Fruit fly (Drosophila melanogaster) whole organism, embryonic: ENCODE data around the gene VGlut.

Experiments
- Ada2b ChIP-seq: fragments of 200-800 bp; sonication (Bioruptor generic); IDR thresholded peaks from 2 replicates; pipeline ENCODE4 v1.3.6; 2022; ENCODE audit warnings: missing biosample characterization, missing genetic modification characterization
- Adf1 ChIP-seq: fragments of 200-800 bp; sonication (Bioruptor generic); IDR thresholded peaks from 2 replicates; pipeline ENCODE4 v1.3.6; 2022; ENCODE audit warnings: missing biosample characterization, missing genetic modification characterization
- Aef1 ChIP-seq: fragments of 200-800 bp; sonication (Bioruptor generic); IDR thresholded peaks from 3 replicates; pipeline ENCODE4 v1.3.6; 2022; ENCODE audit warnings: missing biosample characterization, missing genetic modification characterization
- Awh ChIP-seq: fragments of 200-800 bp; sonication (Bioruptor generic); IDR thresholded peaks from 2 replicates; pipeline ENCODE4, ENCODE4 v1.3.6; 2022; ENCODE audit warnings: missing biosample characterization, missing genetic modification characterization
- CG10462 ChIP-seq: fragments of 200-800 bp; sonication (Bioruptor generic); optimal IDR thresholded peaks from 2 replicates; lab custom pipeline; 2016; ENCODE audit warnings: missing biosample characterization, missing genetic modification characterization
- CG11504 ChIP-seq: fragments of 200-800 bp; sonication (Bioruptor generic); optimal IDR thresholded peaks from 3 replicates; lab custom pipeline; 2019; ENCODE audit warnings: missing biosample characterization, mild to moderate bottlenecking, missing genetic modification characterization, moderate library complexity
- CG12744 ChIP-seq: fragments of 200-800 bp; sonication (Bioruptor generic); optimal IDR thresholded peaks from 2 replicates; lab custom pipeline; 2016; ENCODE audit warnings: missing biosample characterization, missing genetic modification characterization
- CG12942 ChIP-seq: fragments of 200-800 bp; sonication (Bioruptor generic); optimal IDR thresholded peaks from 3 replicates; lab custom pipeline; 2016; ENCODE audit warnings: missing biosample characterization, missing genetic modification characterization
- CG15269 ChIP-seq: fragments of 200-800 bp; sonication (Bioruptor generic); optimal IDR thresholded peaks from 2 replicates; lab custom pipeline; 2018; ENCODE audit warnings: missing biosample characterization, mild to moderate bottlenecking, missing genetic modification characterization, moderate library complexity
- CG1529 ChIP-seq: fragments of 200-800 bp; sonication (Bioruptor generic); optimal IDR thresholded peaks from 3 replicates; lab custom pipeline; 2018; ENCODE audit warnings: missing biosample characterization, missing genetic modification characterization
- CG2199 ChIP-seq: fragments of 200-800 bp; sonication (Bioruptor generic); IDR thresholded peaks from 3 replicates; pipeline ENCODE4 v1.3.6; 2022; ENCODE audit warnings: missing biosample characterization, missing genetic modification characterization
- CG4707 ChIP-seq: fragments of 200-800 bp; sonication (Bioruptor generic); optimal IDR thresholded peaks from 2 replicates; lab custom pipeline; 2018; ENCODE audit warnings: missing biosample characterization, mild to moderate bottlenecking, missing genetic modification characterization, moderate library complexity
- CG4854 ChIP-seq: fragments of 200-800 bp; sonication (Bioruptor generic); optimal IDR thresholded peaks from 2 replicates; lab custom pipeline; 2016; ENCODE audit warnings: missing biosample characterization, missing genetic modification characterization, inconsistent platforms
- CG6175 ChIP-seq: fragments of 200-800 bp; sonication (Bioruptor generic); IDR thresholded peaks from 3 replicates; pipeline ENCODE4 v1.3.6; 2022; ENCODE audit warnings: missing biosample characterization, missing genetic modification characterization
- CG7271 ChIP-seq: fragments of 200-800 bp; sonication (Bioruptor generic); optimal IDR thresholded peaks from 2 replicates; lab custom pipeline; 2018; ENCODE audit warnings: missing biosample characterization, mild to moderate bottlenecking, missing genetic modification characterization, moderate library complexity
- CG8478 ChIP-seq: fragments of >200 bp; optimal IDR thresholded peaks from 2 replicates; lab custom pipeline; 2018
- CkIIα-i1 ChIP-seq: fragments of 200-800 bp; sonication (Bioruptor generic); IDR thresholded peaks from 2 replicates; pipeline ENCODE4 v1.3.6; 2022; ENCODE audit warnings: missing biosample characterization, missing genetic modification characterization
- Deaf1 ChIP-seq: fragments of 200-800 bp; optimal IDR thresholded peaks from 3 replicates; lab custom pipeline; 2019; ENCODE audit warnings: missing biosample characterization, mild to moderate bottlenecking, missing genetic modification characterization, moderate library complexity
- Dip3 ChIP-seq: fragments of 200-800 bp; sonication (Bioruptor generic); optimal IDR thresholded peaks from 3 replicates; lab custom pipeline; 2016; ENCODE audit warnings: missing biosample characterization, missing genetic modification characterization
- E2f1 ChIP-seq: fragments of 200-800 bp; sonication (Bioruptor generic); IDR thresholded peaks from 2 replicates; pipeline ENCODE4 v1.3.6; 2022; ENCODE audit warnings: missing biosample characterization, missing genetic modification characterization
- Ets97D ChIP-seq: fragments of 200-800 bp; sonication (Bioruptor generic); optimal IDR thresholded peaks from 3 replicates; lab custom pipeline; 2016; ENCODE audit warnings: missing biosample characterization, missing genetic modification characterization
- Gsc ChIP-seq: fragments of 200-800 bp; sonication (Bioruptor generic); IDR thresholded peaks from 2 replicates; pipeline ENCODE4 v1.3.6; 2022; ENCODE audit warnings: missing biosample characterization, missing genetic modification characterization
- Lhr ChIP-seq: fragments of 200-800 bp; sonication (Bioruptor generic); optimal IDR thresholded peaks from 3 replicates; lab custom pipeline; 2017; ENCODE audit warnings: mild to moderate bottlenecking, missing biosample characterization, missing genetic modification reagents, missing genetic modification characterization
- Med ChIP-seq: fragments of 200-800 bp; sonication (Bioruptor generic); peaks from one replicate; lab custom pipeline; 2016; ENCODE audit warnings: missing biosample characterization, missing genetic modification characterization, mild to moderate bottlenecking, inconsistent platforms, moderate library complexity
- Mrtf ChIP-seq: fragments of 200-800 bp; sonication (Bioruptor generic); IDR thresholded peaks from 3 replicates; pipeline ENCODE4 v1.3.6; 2022; ENCODE audit warnings: missing biosample characterization, missing genetic modification characterization
- Myb ChIP-seq: fragments of 200-800 bp; sonication (Bioruptor generic); optimal IDR thresholded peaks from 2 replicates; lab custom pipeline; 2016; ENCODE audit warnings: missing biosample characterization, missing genetic modification characterization
- Nf-YB ChIP-seq: fragments of 200-800 bp; sonication (Bioruptor generic); optimal IDR thresholded peaks from 3 replicates; lab custom pipeline; 2019; ENCODE audit warnings: missing biosample characterization, mild to moderate bottlenecking, missing genetic modification characterization, moderate library complexity
- Tbp ChIP-seq: fragments of >200 bp; optimal IDR thresholded peaks from 2 replicates; lab custom pipeline; 2018; ENCODE audit warnings: missing biosample characterization, missing genetic modification characterization
- Trl ChIP-seq, 3 experiments: fragments of >200 bp in 2 of 3; fragments of 200-800 bp in 1 of 3; sonication (Bioruptor generic) in 1 of 3; optimal IDR thresholded peaks; 2 replicates in 1 of 3; 3 replicates in 2 of 3; lab custom pipeline; 2016 to 2017; ENCODE audit warnings: missing biosample characterization in 1 of 3, missing genetic modification characterization in 1 of 3
- Xbp1 ChIP-seq: fragments of 200-800 bp; sonication (Bioruptor generic); optimal IDR thresholded peaks from 3 replicates; lab custom pipeline; 2016; ENCODE audit warnings: missing biosample characterization, mild to moderate bottlenecking, missing genetic modification characterization
- abd-A ChIP-seq: fragments of 200-800 bp; sonication (Bioruptor generic); optimal IDR thresholded peaks from 3 replicates; lab custom pipeline; 2019; ENCODE audit warnings: missing biosample characterization, mild to moderate bottlenecking, missing genetic modification characterization, moderate library complexity
- ase ChIP-seq: fragments of 200-800 bp; sonication (Bioruptor generic); IDR thresholded peaks from 3 replicates; pipeline ENCODE4 v1.3.6; 2022; ENCODE audit warnings: missing biosample characterization, missing genetic modification characterization
- bab2 ChIP-seq: fragments of 200-800 bp; sonication (Bioruptor generic); optimal IDR thresholded peaks from 2 replicates; lab custom pipeline; 2016; ENCODE audit warnings: missing biosample characterization, missing genetic modification characterization
- cad ChIP-seq: fragments of >200 bp; optimal IDR thresholded peaks from 2 replicates; lab custom pipeline; 2017; ENCODE audit warnings: missing biosample characterization, missing genetic modification characterization
- cg ChIP-seq: fragments of 200-800 bp; sonication (Bioruptor generic); optimal IDR thresholded peaks from 3 replicates; lab custom pipeline; 2019; ENCODE audit warnings: missing biosample characterization, mild to moderate bottlenecking, missing genetic modification characterization, moderate library complexity
- chinmo ChIP-seq: fragments of 200-800 bp; sonication (Bioruptor generic); IDR thresholded peaks from 4 replicates; pipeline ENCODE4 v1.3.6; 2022; ENCODE audit warnings: missing biosample characterization, missing genetic modification characterization; ENCODE audit not compliant: partially characterized antibody
- da ChIP-seq: fragments of 200-800 bp; sonication (Bioruptor generic); optimal IDR thresholded peaks from 2 replicates; lab custom pipeline; 2016; ENCODE audit warnings: missing biosample characterization, missing genetic modification characterization
- fu2 ChIP-seq: fragments of 200-800 bp; sonication (Bioruptor generic); optimal IDR thresholded peaks from 2 replicates; lab custom pipeline; 2016; ENCODE audit warnings: missing biosample characterization, missing genetic modification characterization
- nerfin-2 ChIP-seq: fragments of 200-800 bp; sonication (Bioruptor generic); IDR thresholded peaks from 2 replicates; pipeline ENCODE4 v1.3.6; 2022; ENCODE audit warnings: missing biosample characterization, missing genetic modification characterization; ENCODE audit not compliant: partially characterized antibody
- pros ChIP-seq: fragments of 200-800 bp; sonication (Bioruptor generic); optimal IDR thresholded peaks from 3 replicates; lab custom pipeline; 2019; ENCODE audit warnings: missing biosample characterization, mild to moderate bottlenecking, missing genetic modification characterization, moderate library complexity
- sd ChIP-seq: fragments of 200-800 bp; sonication (Bioruptor generic); optimal IDR thresholded peaks from 3 replicates; lab custom pipeline; 2018; ENCODE audit warnings: missing biosample characterization, mild to moderate bottlenecking, missing genetic modification characterization, moderate library complexity
- sens ChIP-seq: fragments of 200-800 bp; sonication (Bioruptor generic); peaks from one replicate; lab custom pipeline; 2016; ENCODE audit warnings: missing biosample characterization, missing genetic modification characterization
- sens-2 ChIP-seq: fragments of 200-800 bp; sonication (Bioruptor generic); IDR thresholded peaks from 2 replicates; pipeline ENCODE4 v1.3.6; 2022; ENCODE audit warnings: missing biosample characterization, missing genetic modification characterization
- sim ChIP-seq: fragments of 200-800 bp; sonication (Bioruptor generic); IDR thresholded peaks from 2 replicates; pipeline ENCODE4 v1.3.6; 2022; ENCODE audit warnings: missing biosample characterization, missing genetic modification characterization
- slbo ChIP-seq: fragments of 200-800 bp; sonication (Bioruptor generic); IDR thresholded peaks from 2 replicates; pipeline ENCODE4 v1.3.6; 2022; ENCODE audit warnings: missing biosample characterization, missing genetic modification characterization
- sob ChIP-seq: fragments of 200-800 bp; sonication (Bioruptor generic); IDR thresholded peaks from 2 replicates; pipeline ENCODE4 v1.3.6; 2022; ENCODE audit warnings: missing biosample characterization, missing genetic modification characterization
- twi ChIP-seq: fragments of 200-800 bp; optimal IDR thresholded peaks from 2 replicates; lab custom pipeline; 2019; ENCODE audit warnings: missing biosample characterization, mild to moderate bottlenecking, missing genetic modification characterization, moderate library complexity
- vvl ChIP-seq: fragments of 200-800 bp; sonication (Bioruptor generic); IDR thresholded peaks from 2 replicates; pipeline ENCODE4 v1.3.6; 2022; ENCODE audit warnings: missing biosample characterization, missing genetic modification characterization
- z ChIP-seq: fragments of 200-800 bp; sonication (Bioruptor generic); IDR thresholded peaks from 3 replicates; pipeline ENCODE4 v1.3.6; 2022; ENCODE audit warnings: missing biosample characterization, missing genetic modification characterization

The VGlut gene

dm6 chr2L:2427384-2428208, 27.5 kb downstream of the VGlut start:
- peak; percentile 75; the same call in 1 of the 4 replicates for TF ChIP-seq chinmo
- TF ChIP-seq Trl (optimal IDR thresholded peaks at IDR 0.05; lab: Kevin White, UChicago), result peak in 1 of 2 experiments; percentile 52
- no peak for TF ChIP-seq Trl (GFP tag; optimal IDR thresholded peaks at IDR 0.05; lab: Kevin White, UChicago)
- TF ChIP-seq CG10462 (GFP tag; lab: Kevin White, UChicago), result no peak
- peak; percentile 43; the same call in 1 of the 2 replicates for TF ChIP-seq Awh
- no peak for TF ChIP-seq da
- peak; percentile 60 for TF ChIP-seq sens (GFP tag; lab: Kevin White, UChicago)
- no peak for TF ChIP-seq CG4707
- peak; percentile 3 for TF ChIP-seq CG11504 (tag; lab: Kevin White, UChicago)
- TF ChIP-seq vvl (GFP tag; lab: Robert Waterston, UW), result peak; percentile 39; the same call in 1 of the 2 replicates
- peak; percentile 81 for TF ChIP-seq z
- no peak for TF ChIP-seq Lhr
- TF ChIP-seq Gsc (GFP tag; lab: Robert Waterston, UW), result no peak
- TF ChIP-seq cg (GFP tag; lab: Kevin White, UChicago), result peak; percentile 50
- TF ChIP-seq Med, result peak; percentile 37
- TF ChIP-seq Myb, result no peak
- TF ChIP-seq pros (GFP tag; lab: Kevin White, UChicago), result peak; percentile 100
- peak; percentile 78 for TF ChIP-seq abd-A (tag; lab: Kevin White, UChicago)

- TF ChIP-seq chinmo (no peak), CG1529 (GFP tag; lab: Kevin White, UChicago) (no peak), Ada2b (GFP tag; lab: Robert Waterston, UW) (no peak), cad (GFP tag; lab: Kevin White, UChicago) (no peak), CG11504 (tag; lab: Kevin White, UChicago) (no peak), Tbp (GFP tag; lab: Kevin White, UChicago) (no peak), Deaf1 (tag; lab: Kevin White, UChicago) (peak; percentile 44), Aef1 (GFP tag; lab: Robert Waterston, UW) (0 out of 3 replicates have a peak, but pooled peaks have one; percentile 15), CG12942 (GFP tag; lab: Kevin White, UChicago) (no peak), cg (GFP tag; lab: Kevin White, UChicago) (peak; percentile 11), CG6175 (GFP tag; lab: Robert Waterston, UW) (peak; percentile 84; the same call in 2 of the 3 replicates), Dip3 (GFP tag; lab: Kevin White, UChicago) (no peak), CG15269 (tag; lab: Kevin White, UChicago) (no peak), CG12744 (no peak), CG4854 (no peak), CG8478 (lab: Kevin White, UChicago) (peak; percentile 23), sob (GFP tag; lab: Robert Waterston, UW) (peak; percentile 31; the same call in 1 of the 2 replicates), Adf1 (GFP tag; lab: Robert Waterston, UW) (peak; percentile 39), nerfin-2 (GFP tag; lab: Robert Waterston, UW) (no peak), fu2 (GFP tag; lab: Kevin White, UChicago) (no peak), Trl (optimal IDR thresholded peaks at IDR 0.05; lab: Kevin White, UChicago) (peak in 1 of 2 experiments; percentile 22), Trl (GFP tag; optimal IDR thresholded peaks at IDR 0.05; lab: Kevin White, UChicago) (no peak), sens-2 (GFP tag; lab: Robert Waterston, UW) (no peak), Ets97D (GFP tag; lab: Kevin White, UChicago) (no peak)
These were observed 28.1 kb downstream of the VGlut start, which contains the start of gene dpp for dm6 chr2L:2428209-2428488. Gene dpp (plus strand): TSS chr2L:2428372.

DNA sequence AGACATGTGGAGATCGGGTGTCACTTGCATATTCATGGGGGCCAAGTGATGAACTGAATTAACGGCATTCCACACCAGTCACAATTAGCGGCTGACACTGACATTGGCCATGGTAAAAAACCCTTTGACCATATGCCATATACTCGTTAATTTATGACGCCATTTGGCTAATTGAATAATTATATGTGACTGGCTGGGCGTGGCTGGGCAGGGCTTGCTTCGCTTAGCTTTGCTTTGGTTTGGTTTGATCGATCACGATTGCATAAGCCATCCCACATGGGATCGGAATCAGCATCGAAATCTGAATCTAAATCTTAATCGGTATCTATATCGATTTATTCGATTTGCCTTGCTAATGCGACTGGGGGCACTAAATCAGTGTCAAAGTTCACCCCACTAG, 29.5 kb downstream of the VGlut start:
- TF ChIP-seq Nf-YB (GFP tag; lab: Kevin White, UChicago) (no peak), bab2 (GFP tag; lab: Kevin White, UChicago) (no peak), slbo (GFP tag; lab: Robert Waterston, UW) (no peak), CG2199 (no peak), E2f1 (GFP tag; lab: Robert Waterston, UW) (no peak), ase (no peak), CG8478 (lab: Kevin White, UChicago) (no peak), Awh (peak; percentile 77), CG7271 (no peak), sd (tag; lab: Kevin White, UChicago) (peak; percentile 10), CkIIα-i1 (GFP tag; lab: Robert Waterston, UW) (no peak), twi (tag; lab: Kevin White, UChicago) (no peak), Mrtf (GFP tag; lab: Robert Waterston, UW) (no peak), Xbp1 (no peak), sim (GFP tag; lab: Robert Waterston, UW) (no peak)
